Fruit fly (Drosophila melanogaster) whole organism, embryonic: ENCODE measurements around the gene CG32944.

Experiments
- CG10979 ChIP-seq: fragments of 200-800 bp; sonication (Bioruptor generic); optimal IDR thresholded peaks from 2 replicates; lab custom pipeline; 2018; ENCODE audit warnings: missing biosample characterization, mild to moderate bottlenecking, missing genetic modification characterization, moderate library complexity
- CG14710 ChIP-seq: fragments of 200-800 bp; sonication (Bioruptor generic); optimal IDR thresholded peaks from 3 replicates; lab custom pipeline; 2019; ENCODE audit warnings: missing biosample characterization, mild to moderate bottlenecking, missing genetic modification characterization, moderate library complexity
- CG31388 ChIP-seq: fragments of 200-800 bp; sonication (Bioruptor generic); optimal IDR thresholded peaks from 2 replicates; lab custom pipeline; 2016; ENCODE audit warnings: missing biosample characterization, missing genetic modification characterization
- CG6791 ChIP-seq: fragments of 200-800 bp; sonication (Bioruptor generic); IDR thresholded peaks from 3 replicates; pipeline ENCODE4 v1.3.6; 2022; ENCODE audit warnings: missing biosample characterization, missing genetic modification characterization; ENCODE audit not compliant: partially characterized antibody
- CG8478 ChIP-seq: fragments of >200 bp; optimal IDR thresholded peaks from 2 replicates; lab custom pipeline; 2018
- cg ChIP-seq: fragments of 200-800 bp; sonication (Bioruptor generic); optimal IDR thresholded peaks from 3 replicates; lab custom pipeline; 2019; ENCODE audit warnings: missing biosample characterization, mild to moderate bottlenecking, missing genetic modification characterization, moderate library complexity
- jumu ChIP-seq: fragments of 200-800 bp; sonication (Bioruptor generic); optimal IDR thresholded peaks from 3 replicates; lab custom pipeline; 2016; ENCODE audit warnings: missing biosample characterization, missing genetic modification characterization
- sr ChIP-seq: fragments of 200-800 bp; sonication (Bioruptor generic); IDR thresholded peaks from 3 replicates; pipeline ENCODE4 v1.3.6; 2022; ENCODE audit warnings: missing biosample characterization, missing genetic modification characterization
- stc ChIP-seq: fragments of 200-800 bp; sonication (Bioruptor generic); IDR thresholded peaks from 2 replicates; pipeline ENCODE4 v1.3.6; 2022; ENCODE audit warnings: missing biosample characterization, missing genetic modification characterization
- tup ChIP-seq: fragments of 200-800 bp; sonication (Bioruptor generic); optimal IDR thresholded peaks from 2 replicates; lab custom pipeline; 2016; ENCODE audit warnings: missing biosample characterization, mild to moderate bottlenecking, missing genetic modification characterization, moderate library complexity

- TF ChIP-seq CG10979 (tag; lab: Kevin White, UChicago) (no peak), cg (GFP tag; lab: Kevin White, UChicago) (no peak), CG6791 (GFP tag; lab: Robert Waterston, UW) (no peak), jumu (GFP tag; lab: Kevin White, UChicago) (no peak), sr (no peak), CG8478 (lab: Kevin White, UChicago) (no peak), CG31388 (GFP tag; lab: Kevin White, UChicago) (no peak), CG14710 (tag; lab: Kevin White, UChicago) (no peak), stc (GFP tag; lab: Robert Waterston, UW) (no peak), tup (GFP tag; lab: Kevin White, UChicago) (no peak)
These were observed 37.2 kb downstream of the CG32944 start for dm6 chr3R:4382165-4382564.
